Worm (Caenorhabditis elegans) whole organism, L4/young adult: ENCODE measurements around the gene acp-4.

Experiments
- W03F9.2 ChIP-seq: fragments of 150-350 bp; optimal IDR thresholded peaks from 2 replicates; lab custom pipeline; 2014; ENCODE audit warnings: missing biosample characterization, missing genetic modification characterization
- dao-5 ChIP-seq: sonication (generic microtip); optimal IDR thresholded peaks from 2 replicates; lab custom pipeline; 2016; ENCODE audit warnings: missing genotype, missing genetic modification characterization, moderate library complexity, missing compliant biosample characterization
- him-1 ChIP-seq: sonication (generic microtip); optimal IDR thresholded peaks from 2 replicates; lab custom pipeline; 2016; ENCODE audit warnings: missing genotype, missing genetic modification reagents, missing genetic modification characterization, missing compliant biosample characterization

DNA sequence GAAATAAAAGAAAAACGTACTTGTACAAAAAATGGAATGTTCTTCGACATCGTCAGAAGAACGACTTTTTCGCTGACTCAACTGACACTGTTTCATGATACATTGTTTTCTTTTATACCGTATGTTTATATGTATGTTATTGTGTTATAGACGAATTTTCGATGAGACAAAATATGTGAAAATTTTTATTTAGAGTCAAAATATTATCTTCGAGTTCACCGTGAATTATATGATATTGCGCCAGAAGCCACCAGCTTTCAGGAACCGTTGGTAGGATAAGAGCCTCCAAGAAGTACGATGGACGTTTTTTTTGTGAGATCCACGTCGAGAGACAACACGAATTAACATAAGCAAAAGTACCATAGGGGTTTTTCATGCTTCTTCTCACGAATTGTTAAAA is 21.2 kb upstream of the acp-4 start, which contains the start of gene F22B5.6:
- no peak for TF ChIP-seq him-1
- no peak for TF ChIP-seq dao-5 (tag; lab: Kevin White, UChicago)
- TF ChIP-seq W03F9.2 (tag; lab: Kevin White, UChicago): no peak
